Worm (Caenorhabditis elegans) whole organism, early embryonic: ENCODE data around the gene Y49E10.4.

Experiments used
- B0310.2 ChIP-seq: sonication (generic microtip); optimal IDR thresholded peaks from 2 replicates; lab custom pipeline; 2016; ENCODE audit warnings: mild to moderate bottlenecking, missing genetic modification characterization, missing compliant biosample characterization
- F13C5.2 ChIP-seq: sonication (generic microtip); optimal IDR thresholded peaks from 2 replicates; lab custom pipeline; 2017; ENCODE audit warnings: mild to moderate bottlenecking, missing genetic modification characterization, inconsistent platforms, missing compliant biosample characterization
- aly-1 ChIP-seq: sonication (generic microtip); optimal IDR thresholded peaks from 2 replicates; lab custom pipeline; 2016; ENCODE audit warnings: missing genetic modification characterization, missing compliant biosample characterization
- ama-1 ChIP-seq: fragments of 150-350 bp; optimal IDR thresholded peaks from 2 replicates; lab custom pipeline; 2014
- ceh-13 ChIP-seq: fragments of 200-800 bp; sonication (Bioruptor generic); optimal IDR thresholded peaks from 2 replicates; lab custom pipeline; 2018; ENCODE audit warnings: mild to moderate bottlenecking, missing genetic modification characterization, missing compliant biosample characterization
- ceh-36 ChIP-seq: sonication (generic microtip); optimal IDR thresholded peaks from 2 replicates; lab custom pipeline; 2016; ENCODE audit warnings: missing genetic modification characterization, inconsistent platforms, missing compliant biosample characterization
- flt-1 ChIP-seq: fragments of 200-800 bp; sonication (Bioruptor generic); IDR thresholded peaks from 2 replicates; pipeline ENCODE4 v1.3.6; 2022; ENCODE audit warnings: missing genetic modification characterization, missing compliant biosample characterization
- hmbx-1 ChIP-seq: sonication (generic microtip); optimal IDR thresholded peaks from 2 replicates; lab custom pipeline; 2016; ENCODE audit warnings: mild to moderate bottlenecking, missing genetic modification characterization, missing compliant biosample characterization
- hmg-4 ChIP-seq: fragments of 200-800 bp; sonication (Bioruptor generic); optimal IDR thresholded peaks from 2 replicates; lab custom pipeline; 2018; ENCODE audit warnings: mild to moderate bottlenecking, missing genetic modification characterization, missing compliant biosample characterization
- scrt-1 ChIP-seq: fragments of 200-800 bp; sonication (Bioruptor generic); IDR thresholded peaks from 2 replicates; pipeline ENCODE4 v1.3.6; 2022; ENCODE audit warnings: missing genetic modification characterization, missing compliant biosample characterization
- tbx-11 ChIP-seq: fragments of 200-800 bp; sonication (Bioruptor generic); IDR thresholded peaks from 2 replicates; pipeline ENCODE4 v1.3.6; 2022; ENCODE audit warnings: missing genetic modification characterization, missing compliant biosample characterization
- tbx-37 ChIP-seq: fragments of 200-800 bp; sonication (Bioruptor generic); conservative IDR thresholded peaks from 2 replicates; pipeline ENCODE4 v1.3.6; 2022; ENCODE audit warnings: missing genetic modification reagents, missing genetic modification characterization, missing compliant biosample characterization
- tra-4 ChIP-seq: sonication (generic microtip); optimal IDR thresholded peaks from 2 replicates; lab custom pipeline; 2017; ENCODE audit warnings: missing genetic modification characterization, missing compliant biosample characterization

DNA sequence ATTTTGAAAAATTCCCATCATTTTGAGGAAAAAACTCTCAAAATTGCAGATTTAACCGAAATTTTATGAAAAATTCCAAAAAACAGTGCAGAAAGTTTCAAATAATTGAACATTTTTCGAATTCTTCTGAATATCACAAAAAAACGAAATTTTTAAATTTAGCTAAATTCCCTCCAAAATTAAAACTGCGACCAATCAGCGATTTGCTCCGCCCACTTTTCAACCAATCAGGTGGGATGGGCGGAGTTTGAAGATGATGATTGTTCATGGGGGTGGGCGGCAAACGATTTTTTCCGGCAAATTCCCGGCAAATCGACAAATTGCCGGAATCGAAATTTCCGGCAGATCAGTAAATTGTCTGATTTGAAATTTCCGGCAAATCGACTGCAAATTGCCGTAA lies 49.3 kb downstream of the Y49E10.4 start:
- TF ChIP-seq B0310.2 = no peak
- TF ChIP-seq ama-1 = no peak
- TF ChIP-seq tbx-37 (GFP tag; lab: Robert Waterston, UW) = no peak
- TF ChIP-seq flt-1 (GFP tag; lab: Robert Waterston, UW) = no peak
- no peak for TF ChIP-seq ceh-13 (GFP tag; lab: Kevin White, UChicago)
- no peak for TF ChIP-seq hmg-4 (GFP tag; lab: Kevin White, UChicago)
- TF ChIP-seq tbx-11 (GFP tag; lab: Robert Waterston, UW) = no peak
- no peak for TF ChIP-seq F13C5.2
- TF ChIP-seq tra-4 (tag; lab: Kevin White, UChicago) = no peak
- no peak for TF ChIP-seq scrt-1 (GFP tag; lab: Robert Waterston, UW)
- no peak for TF ChIP-seq aly-1 (tag; lab: Kevin White, UChicago)
- no peak for TF ChIP-seq hmbx-1 (tag; lab: Kevin White, UChicago)
- no peak for TF ChIP-seq ceh-36 (tag; lab: Kevin White, UChicago)
